Worm (Caenorhabditis elegans): ENCODE measurements around the gene grl-31.

DNA sequence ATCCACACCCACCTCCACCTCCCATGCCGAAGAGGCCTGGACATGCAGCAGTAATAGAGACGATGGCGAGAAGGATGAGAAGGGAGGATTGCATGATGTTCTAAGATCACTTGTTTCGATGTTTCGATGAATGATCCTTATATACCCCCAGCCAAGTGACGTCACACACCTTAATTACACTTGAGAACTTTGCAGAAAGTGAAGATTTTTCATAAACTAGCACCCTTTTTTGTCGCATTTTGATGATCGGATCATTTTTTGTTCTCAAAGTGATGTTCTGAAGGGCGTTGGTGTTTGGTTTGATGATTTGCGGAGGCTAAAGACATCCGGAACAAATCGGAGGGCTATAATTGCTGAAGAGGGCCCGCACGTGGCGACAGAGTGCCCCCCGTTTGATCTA, 18.2 kb upstream of the grl-31 start, which contains the start of gene grl-27:
- TF ChIP-seq him-1 (tag; optimal IDR thresholded peaks at IDR 0.05) (no peak), dao-5 (tag; optimal IDR thresholded peaks at IDR 0.05) (no peak), W03F9.2 (tag; optimal IDR thresholded peaks at IDR 0.05) (no peak)
